Fruit fly (Drosophila melanogaster) whole organism, prepupa: Measurements from ENCODE around the gene CG10348.
A peak's percentile ranks its signal among the peaks of the same experiment; 100 is the strongest.

Experiments used
- Blimp-1 ChIP-seq: fragments of 200-800 bp; sonication (Bioruptor generic); optimal IDR thresholded peaks from 3 replicates; lab custom pipeline; 2017; ENCODE audit warnings: missing biosample characterization, missing genetic modification characterization, mild to moderate bottlenecking, moderate library complexity, missing genetic modification reagents
- CG10669 ChIP-seq: fragments of 200-800 bp; sonication (Bioruptor generic); optimal IDR thresholded peaks from 3 replicates; lab custom pipeline; 2018; ENCODE audit warnings: missing biosample characterization, mild to moderate bottlenecking, missing genetic modification characterization, moderate library complexity
- CG11294 ChIP-seq: fragments of 200-800 bp; sonication (Bioruptor generic); IDR thresholded peaks from 2 replicates; pipeline ENCODE4 v1.3.6; 2022; ENCODE audit warnings: missing biosample characterization, missing genetic modification characterization
- CG11902 ChIP-seq: fragments of 200-800 bp; sonication (Bioruptor generic); optimal IDR thresholded peaks from 3 replicates; lab custom pipeline; 2016; ENCODE audit warnings: missing biosample characterization, missing genetic modification characterization
- CG15336 ChIP-seq: fragments of 200-800 bp; sonication (Bioruptor generic); IDR thresholded peaks from 2 replicates; pipeline ENCODE4 v1.3.6; 2022; ENCODE audit warnings: missing biosample characterization, missing genetic modification characterization
- CG16779 ChIP-seq: fragments of 200-800 bp; sonication (Bioruptor generic); optimal IDR thresholded peaks from 3 replicates; lab custom pipeline; 2017; ENCODE audit warnings: missing biosample characterization, mild to moderate bottlenecking, missing genetic modification characterization
- CG31627 ChIP-seq: fragments of 200-800 bp; sonication (Bioruptor generic); optimal IDR thresholded peaks from 3 replicates; lab custom pipeline; 2016; ENCODE audit warnings: missing biosample characterization, missing genetic modification characterization
- CG32006 ChIP-seq: fragments of 200-800 bp; sonication (Bioruptor generic); optimal IDR thresholded peaks from 3 replicates; lab custom pipeline; 2017; ENCODE audit warnings: missing biosample characterization, mild to moderate bottlenecking, missing genetic modification characterization
- CG34406 ChIP-seq: fragments of 200-800 bp; sonication (Bioruptor generic); optimal IDR thresholded peaks from 3 replicates; lab custom pipeline; 2016; ENCODE audit warnings: missing biosample characterization, missing genetic modification characterization
- CG4318 ChIP-seq: fragments of 200-800 bp; sonication (Bioruptor generic); optimal IDR thresholded peaks from 3 replicates; lab custom pipeline; 2017; ENCODE audit warnings: missing biosample characterization, mild to moderate bottlenecking, missing genetic modification characterization
- CG6163 ChIP-seq: fragments of 200-800 bp; sonication (Bioruptor generic); IDR thresholded peaks from 3 replicates; pipeline ENCODE4 v1.3.6; 2022; ENCODE audit warnings: missing biosample characterization, missing genetic modification characterization
- CG6276 ChIP-seq: fragments of 200-800 bp; sonication (Bioruptor generic); optimal IDR thresholded peaks from 2 replicates; lab custom pipeline; 2017; ENCODE audit warnings: missing biosample characterization, mild to moderate bottlenecking, missing genetic modification characterization
- CG6808 ChIP-seq: fragments of 200-800 bp; sonication (Bioruptor generic); optimal IDR thresholded peaks from 3 replicates; lab custom pipeline; 2017; ENCODE audit warnings: missing biosample characterization, missing genetic modification characterization, mild to moderate bottlenecking, moderate library complexity, missing genetic modification reagents
- CG6854 ChIP-seq: fragments of 200-800 bp; sonication (Bioruptor generic); optimal IDR thresholded peaks from 2 replicates; lab custom pipeline; 2017; ENCODE audit warnings: missing biosample characterization, mild to moderate bottlenecking, missing genetic modification characterization
- CG8119 ChIP-seq: fragments of 200-800 bp; sonication (Bioruptor generic); IDR thresholded peaks from 3 replicates; pipeline ENCODE4 v1.3.6; 2022; ENCODE audit warnings: missing biosample characterization, missing genetic modification characterization
- CG8319 ChIP-seq: fragments of 200-800 bp; sonication (Bioruptor generic); optimal IDR thresholded peaks from 3 replicates; lab custom pipeline; 2016; ENCODE audit warnings: missing biosample characterization, missing genetic modification characterization
- CG8632 ChIP-seq: fragments of 200-800 bp; sonication (Bioruptor generic); optimal IDR thresholded peaks from 3 replicates; lab custom pipeline; 2016; ENCODE audit warnings: missing biosample characterization, missing genetic modification characterization
- CG9139 ChIP-seq: fragments of 200-800 bp; sonication (Bioruptor generic); optimal IDR thresholded peaks from 3 replicates; lab custom pipeline; 2017; ENCODE audit warnings: missing biosample characterization, mild to moderate bottlenecking, missing genetic modification characterization
- Eip78C ChIP-seq: fragments of 200-800 bp; sonication (Bioruptor generic); peaks from one replicate; lab custom pipeline; 2016; ENCODE audit warnings: missing biosample characterization, missing genetic modification characterization
- Ets21C ChIP-seq: fragments of 200-800 bp; sonication (Bioruptor generic); optimal IDR thresholded peaks from 3 replicates; lab custom pipeline; 2016; ENCODE audit warnings: missing biosample characterization, missing genetic modification characterization
- Ets96B ChIP-seq: fragments of 200-800 bp; optimal IDR thresholded peaks from 2 replicates; lab custom pipeline; 2019; ENCODE audit warnings: missing biosample characterization, mild to moderate bottlenecking, missing genetic modification characterization, moderate library complexity
- Gug ChIP-seq: fragments of 200-800 bp; sonication (Bioruptor generic); IDR thresholded peaks from 2 replicates; pipeline ENCODE4 v1.3.6; 2022; ENCODE audit warnings: missing biosample characterization, missing genetic modification characterization
- Hr38 ChIP-seq: sonication (Bioruptor generic); optimal IDR thresholded peaks from 2 replicates; lab custom pipeline; 2016; ENCODE audit warnings: missing biosample characterization, missing genetic modification characterization
- Hr4 ChIP-seq: fragments of 200-800 bp; sonication (Bioruptor generic); optimal IDR thresholded peaks from 3 replicates; lab custom pipeline; 2016; ENCODE audit warnings: missing biosample characterization, missing genetic modification characterization
- Met ChIP-seq: fragments of 200-800 bp; sonication (Bioruptor generic); optimal IDR thresholded peaks from 3 replicates; lab custom pipeline; 2016; ENCODE audit warnings: missing biosample characterization, missing genetic modification characterization
- OdsH ChIP-seq: fragments of 200-800 bp; sonication (Bioruptor generic); optimal IDR thresholded peaks from 3 replicates; lab custom pipeline; 2016; ENCODE audit warnings: missing biosample characterization, missing genetic modification characterization
- Sox102F ChIP-seq: fragments of 200-800 bp; sonication (Bioruptor generic); optimal IDR thresholded peaks from 2 replicates; lab custom pipeline; 2016; ENCODE audit warnings: missing biosample characterization, mild to moderate bottlenecking, missing genetic modification characterization
- Sox14 ChIP-seq: fragments of 200-800 bp; sonication (Bioruptor generic); optimal IDR thresholded peaks from 3 replicates; lab custom pipeline; 2016; ENCODE audit warnings: missing biosample characterization, missing genetic modification characterization
- Sox15 ChIP-seq: fragments of 200-800 bp; sonication (Bioruptor generic); optimal IDR thresholded peaks from 3 replicates; lab custom pipeline; 2016; ENCODE audit warnings: missing biosample characterization, missing genetic modification characterization
- achi ChIP-seq: fragments of 200-800 bp; sonication (Bioruptor generic); optimal IDR thresholded peaks from 3 replicates; lab custom pipeline; 2016; ENCODE audit warnings: missing biosample characterization, missing genetic modification characterization
- acj6 ChIP-seq: fragments of 200-800 bp; sonication (Bioruptor generic); optimal IDR thresholded peaks from 3 replicates; lab custom pipeline; 2016; ENCODE audit warnings: missing biosample characterization, missing genetic modification characterization
- cyc ChIP-seq: fragments of 200-800 bp; sonication (Bioruptor generic); optimal IDR thresholded peaks from 3 replicates; lab custom pipeline; 2016; ENCODE audit warnings: missing biosample characterization, missing genetic modification characterization
- dac ChIP-seq: fragments of 200-800 bp; sonication (Bioruptor generic); optimal IDR thresholded peaks from 2 replicates; lab custom pipeline; 2017; ENCODE audit warnings: missing biosample characterization, mild to moderate bottlenecking, missing genetic modification characterization
- dsx ChIP-seq: fragments of 200-800 bp; optimal IDR thresholded peaks from 3 replicates; lab custom pipeline; 2019; ENCODE audit warnings: missing biosample characterization, mild to moderate bottlenecking, missing genetic modification characterization, moderate library complexity; ENCODE audit not compliant: poor library complexity, severe bottlenecking
- eg ChIP-seq: fragments of 200-800 bp; sonication (Bioruptor generic); IDR thresholded peaks from 3 replicates; pipeline ENCODE4 v1.3.6; 2022; ENCODE audit warnings: missing biosample characterization, missing genetic modification characterization
- fd59A ChIP-seq: fragments of 200-800 bp; sonication (Bioruptor generic); optimal IDR thresholded peaks from 2 replicates; lab custom pipeline; 2017; ENCODE audit warnings: missing biosample characterization, mild to moderate bottlenecking, missing genetic modification characterization, missing genetic modification reagents
- fd85E ChIP-seq: fragments of 200-800 bp; sonication (Bioruptor generic); optimal IDR thresholded peaks from 3 replicates; lab custom pipeline; 2016; ENCODE audit warnings: missing biosample characterization, missing genetic modification characterization
- fkh ChIP-seq: fragments of 200-800 bp; sonication (Bioruptor generic); optimal IDR thresholded peaks from 3 replicates; lab custom pipeline; 2017; ENCODE audit warnings: missing biosample characterization, mild to moderate bottlenecking, missing genetic modification characterization, moderate library complexity
- lz ChIP-seq: fragments of 200-800 bp; sonication (Bioruptor generic); optimal IDR thresholded peaks from 3 replicates; lab custom pipeline; 2016; ENCODE audit warnings: missing biosample characterization, missing genetic modification characterization
- net ChIP-seq: fragments of 200-800 bp; sonication (Bioruptor generic); optimal IDR thresholded peaks from 3 replicates; lab custom pipeline; 2016; ENCODE audit warnings: missing biosample characterization, missing genetic modification characterization
- pdm3 ChIP-seq: fragments of 200-800 bp; sonication (Bioruptor generic); optimal IDR thresholded peaks from 3 replicates; lab custom pipeline; 2016; ENCODE audit warnings: missing biosample characterization, missing genetic modification characterization
- salr ChIP-seq, 2 experiments: fragments of 200-800 bp; sonication (Bioruptor generic); optimal IDR thresholded peaks; 3 replicates each; lab custom pipeline; 2016 to 2018; ENCODE audit warnings: missing biosample characterization in 2 of 2, missing genetic modification characterization in 2 of 2, mild to moderate bottlenecking in 1 of 2
- svp ChIP-seq: fragments of 200-800 bp; sonication (Bioruptor generic); peaks from one replicate; lab custom pipeline; 2016; ENCODE audit warnings: missing biosample characterization, missing genetic modification characterization
- vri ChIP-seq: fragments of 200-800 bp; sonication (Bioruptor generic); optimal IDR thresholded peaks from 3 replicates; lab custom pipeline; 2016; ENCODE audit warnings: missing biosample characterization, mild to moderate bottlenecking, missing genetic modification characterization

The CG10348 gene

DNA sequence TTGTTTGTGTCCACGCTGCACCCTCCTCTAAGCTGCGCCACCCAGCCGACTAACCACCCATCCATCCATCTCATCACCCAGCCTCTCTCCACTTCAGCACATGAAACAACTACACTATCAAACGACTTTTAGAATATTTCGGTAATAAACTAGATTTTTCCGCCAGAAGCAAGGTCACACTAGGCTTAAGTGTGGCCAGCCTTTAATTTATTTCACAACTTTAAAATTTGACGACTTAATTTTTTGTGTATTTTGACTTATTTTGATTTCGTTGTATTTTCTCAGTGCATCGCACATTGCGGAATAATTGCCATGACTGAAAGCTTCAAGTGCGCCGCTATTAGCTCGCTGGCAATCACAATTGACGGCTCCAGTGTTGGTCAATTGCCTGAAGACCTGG lies 7.5 kb downstream of the CG10348 start (continued):
- no peak for TF ChIP-seq cyc (GFP tag; lab: Kevin White, UChicago)
- TF ChIP-seq vri = no peak
- TF ChIP-seq CG16779 (tag; lab: Kevin White, UChicago) = peak; percentile 19
- no peak for TF ChIP-seq CG8319 (GFP tag; lab: Kevin White, UChicago)
- TF ChIP-seq CG31627 (GFP tag; lab: Kevin White, UChicago) = no peak
- no peak for TF ChIP-seq Met (GFP tag; lab: Kevin White, UChicago)
- peak; percentile 61 for TF ChIP-seq CG4318 (GFP tag; lab: Kevin White, UChicago)
- TF ChIP-seq CG6854 (GFP tag; lab: Kevin White, UChicago) = no peak
- peak; percentile 20 for TF ChIP-seq pdm3 (GFP tag; lab: Kevin White, UChicago)
- TF ChIP-seq CG15336 (GFP tag; lab: Robert Waterston, UW) = peak; percentile 74
- TF ChIP-seq dac (GFP tag; lab: Kevin White, UChicago) = peak; percentile 59
- TF ChIP-seq salr (GFP tag; optimal IDR thresholded peaks at IDR 0.05; lab: Kevin White, UChicago) = peak in 1 of 2 experiments; percentile 22
- TF ChIP-seq CG11294 (GFP tag; lab: Robert Waterston, UW) = peak; percentile 16; the same call in 1 of the 2 replicates
- TF ChIP-seq svp = no peak
- TF ChIP-seq fkh (GFP tag; lab: Kevin White, UChicago) = no peak
- TF ChIP-seq Sox14 = no peak
- TF ChIP-seq Sox15 (GFP tag; lab: Kevin White, UChicago) = no peak
- TF ChIP-seq CG6808 (GFP tag; lab: Kevin White, UChicago) = no peak
- TF ChIP-seq Gug = peak; percentile 61
- peak; percentile 0 for TF ChIP-seq acj6 (GFP tag; lab: Kevin White, UChicago)
- TF ChIP-seq fd85E (GFP tag; lab: Kevin White, UChicago) = no peak
- TF ChIP-seq CG32006 (GFP tag; lab: Kevin White, UChicago) = peak; percentile 70
- peak; percentile 34 for TF ChIP-seq achi (GFP tag; lab: Kevin White, UChicago)

DNA sequence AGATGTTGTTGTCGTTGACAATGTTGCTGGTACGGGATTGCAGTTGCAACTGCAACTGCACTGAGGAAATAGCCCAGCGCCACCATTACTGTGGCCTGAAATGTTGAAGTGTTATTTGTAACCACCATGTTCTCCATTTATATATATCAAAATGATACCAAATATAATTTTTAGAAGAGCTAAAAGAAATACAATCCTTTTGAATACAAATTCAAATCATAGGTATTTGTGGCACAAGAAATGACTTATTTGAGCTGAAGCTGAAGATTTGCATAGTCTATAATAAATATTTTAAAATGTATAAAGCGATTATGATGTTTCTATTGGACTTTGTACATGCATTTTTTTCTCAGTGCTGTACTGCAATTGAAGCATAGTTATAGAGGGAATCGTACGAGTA lies 12.7 kb downstream of the CG10348 start:
- TF ChIP-seq CG6163 (no peak), OdsH (GFP tag; lab: Kevin White, UChicago) (no peak), Blimp-1 (GFP tag; lab: Kevin White, UChicago) (no peak), fd59A (no peak), CG34406 (GFP tag; lab: Kevin White, UChicago) (no peak), CG15336 (GFP tag; lab: Robert Waterston, UW) (0 out of 2 replicates have a peak, but pooled peaks have one; percentile 19), CG11294 (GFP tag; lab: Robert Waterston, UW) (no peak), CG8632 (GFP tag; lab: Kevin White, UChicago) (no peak), Hr4 (GFP tag; lab: Kevin White, UChicago) (peak; percentile 74), Ets21C (GFP tag; lab: Kevin White, UChicago) (no peak), CG32006 (GFP tag; lab: Kevin White, UChicago) (peak; percentile 70), eg (GFP tag; lab: Robert Waterston, UW) (0 out of 3 replicates have a peak, but pooled peaks have one; percentile 30), pdm3 (GFP tag; lab: Kevin White, UChicago) (no peak), CG8119 (peak; percentile 41; the same call in 1 of the 3 replicates), Eip78C (peak; percentile 59), CG10669 (GFP tag; lab: Kevin White, UChicago) (no peak), Sox14 (no peak), CG6276 (no peak), lz (no peak), dsx (peak; percentile 13), CG9139 (no peak), Sox15 (GFP tag; lab: Kevin White, UChicago) (no peak), Hr38 (GFP tag; lab: Kevin White, UChicago) (no peak), CG8319 (GFP tag; lab: Kevin White, UChicago) (no peak), CG11902 (GFP tag; lab: Kevin White, UChicago) (no peak), Ets96B (tag; lab: Kevin White, UChicago) (no peak), net (GFP tag; lab: Kevin White, UChicago) (no peak), CG4318 (GFP tag; lab: Kevin White, UChicago) (peak; percentile 34), svp (no peak), acj6 (GFP tag; lab: Kevin White, UChicago) (no peak), Sox102F (GFP tag; lab: Kevin White, UChicago) (no peak)
